Worm (Caenorhabditis elegans): ENCODE results near the gene chts-1.

Gene chts-1

ce11 chrX:7500970-7501369, 18.5 kb downstream of the chts-1 start, which contains the start of gene uggt-1 (continued):
- TF ChIP-seq ceh-28 (tag; optimal IDR thresholded peaks at IDR 0.05) (peak; percentile 43), dmd-9 (GFP tag; IDR thresholded peaks at IDR 0.05) (no peak), Y5F2A.4 (GFP tag; optimal IDR thresholded peaks at IDR 0.05) (no peak), Y75B8A.6 (GFP tag; IDR thresholded peaks at IDR 0.05) (no peak), F49E8.2 (tag; optimal IDR thresholded peaks at IDR 0.05; ENCODE audit: borderline replicate concordance) (no peak), daf-8 (GFP tag; IDR thresholded peaks at IDR 0.05) (no peak), unc-62 (GFP tag; optimal IDR thresholded peaks at IDR 0.05 in 1 of 2) (peak in 1 of 2 experiments; percentile 98), unc-62 (tag; optimal IDR thresholded peaks at IDR 0.05) (no peak), ceh-32 (tag; optimal IDR thresholded peaks at IDR 0.05; ENCODE audit: poor library complexity) (peak; percentile 69), mdl-1 (tag; optimal IDR thresholded peaks at IDR 0.05) (peak in 1 of 2 experiments; percentile 92), mxl-2 (GFP tag; conservative IDR thresholded peaks at IDR 0.05) (no peak), madf-5 (GFP tag; IDR thresholded peaks at IDR 0.05) (no peak), fkh-10 (GFP tag; optimal IDR thresholded peaks at IDR 0.05) (peak; percentile 91), tra-1 (GFP tag; IDR thresholded peaks at IDR 0.05) (0 out of 2 replicates have a peak, but pooled peaks have one; percentile 69), ztf-7 (tag; optimal IDR thresholded peaks at IDR 0.05) (no peak), unc-39 (tag; optimal IDR thresholded peaks at IDR 0.05) (no peak), zfp-3 (GFP tag; conservative IDR thresholded peaks at IDR 0.05) (0 out of 2 replicates have a peak, but pooled peaks have one; percentile 40), tag-97 (GFP tag; IDR thresholded peaks at IDR 0.05) (no peak), lin-38 (GFP tag; IDR thresholded peaks at IDR 0.05) (no peak), pqm-1 (tag; optimal IDR thresholded peaks at IDR 0.05) (peak; percentile 73), nhr-42 (GFP tag; IDR thresholded peaks at IDR 0.05) (0 out of 2 replicates have a peak, but pooled peaks have one; percentile 75), nhr-48 (tag; optimal IDR thresholded peaks at IDR 0.05) (peak; percentile 82), pha-4 (GFP tag; IDR thresholded peaks at IDR 0.05) (peak; percentile 69; the same call in 1 of the 2 replicates), pha-4 (tag; optimal IDR thresholded peaks at IDR 0.05) (no peak), gei-8 (GFP tag; optimal IDR thresholded peaks at IDR 0.05) (no peak), hif-1 (tag; optimal IDR thresholded peaks at IDR 0.05) (peak; percentile 47 to 85), zip-2 (tag; optimal IDR thresholded peaks at IDR 0.05) (peak; percentile 43), nhr-25 (tag; optimal IDR thresholded peaks at IDR 0.05; ENCODE audit: borderline replicate concordance, insufficient read depth) (peak; percentile 38), sdz-12 (GFP tag; optimal IDR thresholded peaks at IDR 0.05) (no peak), nhr-237 (tag; optimal IDR thresholded peaks at IDR 0.05) (no peak), lin-29 (GFP tag; IDR thresholded peaks at IDR 0.05) (no peak), lim-7 (GFP tag; IDR thresholded peaks at IDR 0.05) (no peak), mes-2 (tag; optimal IDR thresholded peaks at IDR 0.05; ENCODE audit: poor library complexity, severe bottlenecking) (peak; percentile 93), spr-3 (GFP tag; optimal IDR thresholded peaks at IDR 0.05) (no peak), ZK337.2 (GFP tag; IDR thresholded peaks at IDR 0.05) (no peak), vab-7 (GFP tag; IDR thresholded peaks at IDR 0.05) (peak; percentile 72), lsy-2 (tag; optimal IDR thresholded peaks at IDR 0.05) (peak in 1 of 2 experiments; percentile 55), hlh-30 (tag; optimal IDR thresholded peaks at IDR 0.05; ENCODE audit: insufficient read depth) (peak; percentile 92), dmd-6 (GFP tag; IDR thresholded peaks at IDR 0.05) (peak; percentile 88), nhr-10 (tag; optimal IDR thresholded peaks at IDR 0.05) (peak; percentile 19), nhr-111 (GFP tag; optimal IDR thresholded peaks at IDR 0.05) (no peak), Y105C5A.15 (GFP tag; IDR thresholded peaks at IDR 0.05) (no peak), ztf-11 (tag; optimal IDR thresholded peaks at IDR 0.05) (no peak), cey-2 (tag; optimal IDR thresholded peaks at IDR 0.05; ENCODE audit: borderline replicate concordance, insufficient read depth) (no peak), F37D6.2 (tag; optimal IDR thresholded peaks at IDR 0.05) (peak; percentile 90), dpl-1 (GFP tag; optimal IDR thresholded peaks at IDR 0.05) (peak; percentile 83), jun-1 (tag; optimal IDR thresholded peaks at IDR 0.05) (peak; percentile 44), fos-1 (tag; optimal IDR thresholded peaks at IDR 0.05) (no peak), php-3 (GFP tag; IDR thresholded peaks at IDR 0.05) (0 out of 2 replicates have a peak, but pooled peaks have one; percentile 43), lin-15B (tag; optimal IDR thresholded peaks at IDR 0.05) (no peak), aly-2 (tag; optimal IDR thresholded peaks at IDR 0.05) (no peak)

Measured in whole organism, L4 larva.